Fruit fly (Drosophila melanogaster) whole organism, pupa: ENCODE results near the gene mub.

ENCODE experiments used
- CG34367 ChIP-seq: fragments of 200-800 bp; sonication (Bioruptor generic); optimal IDR thresholded peaks from 2 replicates; lab custom pipeline; 2018; ENCODE audit warnings: missing biosample characterization, mild to moderate bottlenecking, missing genetic modification characterization
- EcR ChIP-seq: fragments of 200-800 bp; sonication (Bioruptor generic); optimal IDR thresholded peaks from 3 replicates; lab custom pipeline; 2019; ENCODE audit warnings: missing biosample characterization, missing genetic modification characterization, mild to moderate bottlenecking, moderate library complexity, missing genetic modification reagents
- Pif1B ChIP-seq: fragments of 200-800 bp; sonication (Bioruptor generic); optimal IDR thresholded peaks from 3 replicates; lab custom pipeline; 2016; ENCODE audit warnings: missing biosample characterization, missing genetic modification characterization
- Snoo ChIP-seq: fragments of 200-800 bp; sonication (Bioruptor generic); optimal IDR thresholded peaks from 3 replicates; lab custom pipeline; 2017; ENCODE audit warnings: missing biosample characterization, mild to moderate bottlenecking, missing genetic modification characterization, inconsistent platforms

- TF ChIP-seq EcR (GFP tag; lab: Kevin White, UChicago) (peak; percentile 69), Snoo (tag; lab: Kevin White, UChicago) (peak; percentile 52), CG34367 (tag; lab: Kevin White, UChicago) (peak; percentile 38), Pif1B (peak; percentile 23)
Observed at dm6 chr3L:21879344-21879743, 34.8 kb downstream of the mub start.
